Fruit fly (Drosophila melanogaster) whole organism, prepupa: ENCODE data around the gene lace.

Source experiments
- CG11294 ChIP-seq: fragments of 200-800 bp; sonication (Bioruptor generic); IDR thresholded peaks from 2 replicates; pipeline ENCODE4 v1.3.6; 2022; ENCODE audit warnings: missing biosample characterization, missing genetic modification characterization
- CG4318 ChIP-seq: fragments of 200-800 bp; sonication (Bioruptor generic); optimal IDR thresholded peaks from 3 replicates; lab custom pipeline; 2017; ENCODE audit warnings: missing biosample characterization, mild to moderate bottlenecking, missing genetic modification characterization
- eg ChIP-seq: fragments of 200-800 bp; sonication (Bioruptor generic); IDR thresholded peaks from 3 replicates; pipeline ENCODE4 v1.3.6; 2022; ENCODE audit warnings: missing biosample characterization, missing genetic modification characterization

dm6 chr2L:15552480-15552879, 53.6 kb downstream of the lace start, which contains the start of gene kek3:
- TF ChIP-seq CG11294 (GFP tag; lab: Robert Waterston, UW): no peak
- no peak for TF ChIP-seq CG4318 (GFP tag; lab: Kevin White, UChicago)
- no peak for TF ChIP-seq eg (GFP tag; lab: Robert Waterston, UW)
